Worm (Caenorhabditis elegans): ENCODE results near the gene srd-41.

DNA sequence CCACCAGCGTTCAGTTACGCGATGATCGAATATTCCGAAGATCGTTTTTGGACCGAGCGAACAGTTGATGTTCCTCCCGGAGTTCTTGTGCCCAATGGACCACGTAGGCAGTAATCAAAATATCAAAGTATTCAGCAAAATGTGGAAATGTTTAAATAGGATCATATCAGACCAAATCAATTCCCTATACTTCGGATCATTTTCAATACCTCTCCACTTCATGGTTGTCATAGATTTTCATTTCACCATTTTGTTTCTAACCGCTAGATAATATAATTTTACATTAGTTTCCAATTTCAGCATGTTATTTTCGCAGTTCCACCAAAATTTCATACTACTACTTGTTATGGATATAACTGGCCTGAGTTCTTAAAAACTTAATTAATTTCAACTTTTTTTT, 9.0 kb upstream of the srd-41 start:
- TF ChIP-seq ama-1 (optimal IDR thresholded peaks at IDR 0.05): no peak
- TF ChIP-seq ceh-13 (GFP tag; optimal IDR thresholded peaks at IDR 0.05): no peak
- TF ChIP-seq sea-1 (GFP tag; conservative IDR thresholded peaks at IDR 0.05): no peak
